Worm (Caenorhabditis elegans) whole organism, L1 larva: ENCODE results near the gene B0563.9.

Source experiments
- Y116A8C.19 ChIP-seq: sonication (generic microtip); optimal IDR thresholded peaks from 2 replicates; lab custom pipeline; 2016; ENCODE audit warnings: missing compliant biosample characterization, missing genetic modification characterization, borderline replicate concordance
- aha-1 ChIP-seq: fragments of 150-350 bp; optimal IDR thresholded peaks from 2 replicates; lab custom pipeline; 2014; ENCODE audit warnings: missing biosample characterization, missing genetic modification characterization
- ceh-63 ChIP-seq: fragments of 200-800 bp; sonication (Bioruptor generic); optimal IDR thresholded peaks from 2 replicates; lab custom pipeline; 2018; ENCODE audit warnings: mild to moderate bottlenecking, missing genetic modification characterization, missing compliant biosample characterization
- ceh-88 ChIP-seq: fragments of 200-800 bp; sonication (Bioruptor generic); IDR thresholded peaks from 2 replicates; pipeline ENCODE4 v1.3.6; 2022; ENCODE audit warnings: missing genetic modification characterization, missing compliant biosample characterization
- ces-1 ChIP-seq: fragments of 150-350 bp; optimal IDR thresholded peaks from 2 replicates; lab custom pipeline; 2014; ENCODE audit warnings: missing biosample characterization, missing genetic modification reagents, missing genetic modification characterization
- efl-1 ChIP-seq, 4 experiments: fragments of 150-350 bp; optimal IDR thresholded peaks in 3 of 4; peaks in 1 of 4; 1 replicate in 1 of 4; 2 replicates in 3 of 4; lab custom pipeline; 2014; ENCODE audit warnings: missing biosample characterization in 2 of 4, missing genetic modification characterization in 2 of 4, missing genetic modification reagents in 2 of 4
- egl-13 ChIP-seq: sonication (generic microtip); optimal IDR thresholded peaks from 2 replicates; lab custom pipeline; 2016; ENCODE audit warnings: missing genotype, missing genetic modification reagents, missing genetic modification characterization, missing compliant biosample characterization
- elt-3 ChIP-seq, 6 experiments: fragments of 150-350 bp in 1 of 6; sonication (generic microtip); optimal IDR thresholded peaks; 2 replicates each; lab custom pipeline; 2017 to 2018; ENCODE audit warnings: missing biosample characterization in 6 of 6, missing genetic modification characterization in 6 of 6, inconsistent platforms in 1 of 6
- ets-5 ChIP-seq: fragments of 200-800 bp; sonication (Bioruptor generic); IDR thresholded peaks from 2 replicates; pipeline ENCODE4 v1.3.6; 2022; ENCODE audit warnings: missing genetic modification characterization, missing compliant biosample characterization
- fkh-4 ChIP-seq: sonication (generic microtip); optimal IDR thresholded peaks from 2 replicates; lab custom pipeline; 2016; ENCODE audit warnings: missing compliant biosample characterization, missing genetic modification characterization, borderline replicate concordance
- grh-1 ChIP-seq: fragments of 200-800 bp; sonication (Bioruptor generic); IDR thresholded peaks from 2 replicates; pipeline ENCODE4 v1.3.6; 2022; ENCODE audit warnings: missing genetic modification reagents, missing genetic modification characterization, missing compliant biosample characterization
- hlh-17 ChIP-seq: fragments of 200-800 bp; sonication (Bioruptor generic); optimal IDR thresholded peaks from 2 replicates; lab custom pipeline; 2018; ENCODE audit warnings: missing genetic modification characterization, mild to moderate bottlenecking, missing compliant biosample characterization, moderate library complexity, borderline replicate concordance
- hpl-2 ChIP-seq: fragments of 150-350 bp; optimal IDR thresholded peaks from 2 replicates; lab custom pipeline; 2014; ENCODE audit warnings: missing biosample characterization, missing genetic modification reagents, missing genetic modification characterization
- irx-1 ChIP-seq: sonication (generic microtip); optimal IDR thresholded peaks from 2 replicates; lab custom pipeline; 2016; ENCODE audit warnings: missing genetic modification characterization, missing compliant biosample characterization
- isw-1 ChIP-seq: fragments of 200-800 bp; sonication (Bioruptor generic); IDR thresholded peaks from 2 replicates; pipeline ENCODE4 v1.3.6; 2022; ENCODE audit warnings: missing genetic modification characterization, missing compliant biosample characterization
- jun-1 ChIP-seq: fragments of 150-350 bp; optimal IDR thresholded peaks from 2 replicates; lab custom pipeline; 2014; ENCODE audit warnings: missing biosample characterization, missing genetic modification reagents, missing genetic modification characterization
- lin-13 ChIP-seq: fragments of 150-350 bp; optimal IDR thresholded peaks from 2 replicates; lab custom pipeline; 2014; ENCODE audit warnings: missing biosample characterization, missing genetic modification reagents, missing genetic modification characterization
- lin-14 ChIP-seq: fragments of 200-800 bp; sonication (Bioruptor generic); optimal IDR thresholded peaks from 2 replicates; lab custom pipeline; 2018; ENCODE audit warnings: mild to moderate bottlenecking, missing genetic modification characterization, moderate library complexity, missing compliant biosample characterization
- lin-15B ChIP-seq: fragments of 150-350 bp; sonication (generic microtip); optimal IDR thresholded peaks from 3 replicates; lab custom pipeline; 2014; ENCODE audit warnings: missing biosample characterization, missing genetic modification characterization
- lin-39 ChIP-seq: fragments of 150-350 bp; optimal IDR thresholded peaks from 2 replicates; lab custom pipeline; 2014; ENCODE audit warnings: missing biosample characterization, missing genetic modification reagents, missing genetic modification characterization
- lir-3 ChIP-seq: sonication (generic microtip); optimal IDR thresholded peaks from 2 replicates; lab custom pipeline; 2016; ENCODE audit warnings: mild to moderate bottlenecking, missing genetic modification characterization, moderate library complexity, missing compliant biosample characterization; ENCODE audit not compliant: poor library complexity
- mab-9 ChIP-seq: fragments of 200-800 bp; sonication (Bioruptor generic); IDR thresholded peaks from 2 replicates; pipeline ENCODE4 v1.3.6; 2022; ENCODE audit warnings: missing genetic modification reagents, missing genetic modification characterization, missing compliant biosample characterization
- mef-2 ChIP-seq: fragments of 150-350 bp; optimal IDR thresholded peaks from 2 replicates; lab custom pipeline; 2014; ENCODE audit warnings: missing biosample characterization, missing genetic modification characterization
- mep-1 ChIP-seq: fragments of 150-350 bp; optimal IDR thresholded peaks from 2 replicates; lab custom pipeline; 2014; ENCODE audit warnings: missing biosample characterization, missing genetic modification characterization
- nhr-19 ChIP-seq: fragments of 200-800 bp; sonication (Bioruptor generic); conservative IDR thresholded peaks from 2 replicates; pipeline ENCODE4 v1.3.6; 2022; ENCODE audit warnings: missing genetic modification characterization, missing compliant biosample characterization
- nhr-237 ChIP-seq: fragments of 150-350 bp; optimal IDR thresholded peaks from 2 replicates; lab custom pipeline; 2014; ENCODE audit warnings: missing biosample characterization, missing genetic modification characterization
- nhr-28 ChIP-seq: fragments of 150-350 bp; optimal IDR thresholded peaks from 2 replicates; lab custom pipeline; 2014; ENCODE audit warnings: missing biosample characterization, missing genetic modification characterization
- nhr-76 ChIP-seq: sonication (generic microtip); optimal IDR thresholded peaks from 2 replicates; lab custom pipeline; 2017; ENCODE audit warnings: missing biosample characterization, missing genetic modification characterization
- nhr-77 ChIP-seq: fragments of 150-350 bp; optimal IDR thresholded peaks from 2 replicates; lab custom pipeline; 2014; ENCODE audit warnings: missing biosample characterization, missing genetic modification characterization
- nhr-85 ChIP-seq: sonication (generic microtip); peaks from one replicate; lab custom pipeline; 2016; ENCODE audit warnings: missing genetic modification characterization, inconsistent platforms, missing compliant biosample characterization
- pag-3 ChIP-seq: sonication (generic microtip); optimal IDR thresholded peaks from 2 replicates; lab custom pipeline; 2017; ENCODE audit warnings: missing genetic modification characterization, mild to moderate bottlenecking, missing compliant biosample characterization, antibody characterized with exemption, borderline replicate concordance; ENCODE audit not compliant: insufficient read depth
- pqm-1 ChIP-seq: sonication (generic microtip); optimal IDR thresholded peaks from 3 replicates; lab custom pipeline; 2017; ENCODE audit warnings: missing biosample characterization, missing genetic modification characterization
- rnt-1 ChIP-seq: sonication (generic microtip); optimal IDR thresholded peaks from 2 replicates; lab custom pipeline; 2016; ENCODE audit warnings: mild to moderate bottlenecking, missing genetic modification characterization, moderate library complexity, missing compliant biosample characterization
- skn-1 ChIP-seq: fragments of 150-350 bp; optimal IDR thresholded peaks from 2 replicates; lab custom pipeline; 2014; ENCODE audit warnings: missing biosample characterization, missing genetic modification characterization
- snu-23 ChIP-seq: sonication (generic microtip); optimal IDR thresholded peaks from 2 replicates; lab custom pipeline; 2016; ENCODE audit warnings: missing genetic modification characterization, missing compliant biosample characterization
- sox-4 ChIP-seq: sonication (generic microtip); optimal IDR thresholded peaks from 2 replicates; lab custom pipeline; 2016; ENCODE audit warnings: missing genetic modification characterization, missing compliant biosample characterization
- sptf-1 ChIP-seq: fragments of 150-350 bp; optimal IDR thresholded peaks from 2 replicates; lab custom pipeline; 2014; ENCODE audit warnings: missing biosample characterization, missing genetic modification characterization
- swsn-7 ChIP-seq: sonication (generic microtip); optimal IDR thresholded peaks from 2 replicates; lab custom pipeline; 2016; ENCODE audit warnings: missing genetic modification characterization, missing compliant biosample characterization
- unc-30 ChIP-seq: sonication (generic microtip); optimal IDR thresholded peaks from 2 replicates; lab custom pipeline; 2017; ENCODE audit warnings: missing biosample characterization, missing genetic modification characterization
- unc-98 ChIP-seq: fragments of 200-800 bp; sonication (Bioruptor generic); IDR thresholded peaks from 2 replicates; pipeline ENCODE4 v1.3.6; 2022; ENCODE audit warnings: missing genetic modification characterization, missing compliant biosample characterization
- zag-1 ChIP-seq: fragments of 150-350 bp; optimal IDR thresholded peaks from 2 replicates; lab custom pipeline; 2014; ENCODE audit warnings: missing biosample characterization, missing genetic modification characterization
- zip-4 ChIP-seq: fragments of 200-800 bp; sonication (Bioruptor generic); optimal IDR thresholded peaks from 2 replicates; lab custom pipeline; 2018; ENCODE audit warnings: mild to moderate bottlenecking, missing genetic modification characterization, moderate library complexity, missing compliant biosample characterization
- ztf-11 ChIP-seq, 2 experiments: sonication (generic microtip); optimal IDR thresholded peaks; 2 replicates each; lab custom pipeline; 2016 to 2017; ENCODE audit warnings: missing genetic modification characterization in 2 of 2, missing biosample characterization in 1 of 2, missing compliant biosample characterization in 1 of 2
- ztf-4 ChIP-seq: fragments of 150-350 bp; optimal IDR thresholded peaks from 2 replicates; lab custom pipeline; 2014; ENCODE audit warnings: missing biosample characterization, missing genetic modification characterization

The B0563.9 gene

DNA sequence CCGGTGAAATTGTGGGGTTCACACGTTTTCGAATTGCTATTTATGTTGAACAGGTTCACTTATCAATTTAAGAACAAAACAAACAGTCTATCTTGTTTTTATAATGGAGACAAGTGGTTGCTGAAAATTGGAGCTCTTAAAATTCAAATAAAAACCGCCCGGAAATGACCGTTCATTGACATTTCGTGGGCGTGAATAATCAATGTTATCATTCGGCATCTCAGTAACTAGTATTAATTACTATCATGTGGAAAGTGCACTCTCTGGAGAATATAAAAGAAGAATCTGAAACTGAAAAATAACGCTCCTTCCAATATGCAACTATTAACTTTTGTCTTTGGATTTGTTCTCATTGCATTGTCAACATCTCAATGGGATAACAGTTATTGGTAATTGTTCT is at the start of gene B0563.9:
Gene B0563.9 (plus strand): TSS at position 301 of the 400 bp plus-strand sequence.
- TF ChIP-seq irx-1 (no peak), nhr-237 (tag; lab: Kevin White, UChicago) (no peak), sox-4 (no peak), grh-1 (GFP tag; lab: Robert Waterston, UW) (no peak), aha-1 (tag; lab: Kevin White, UChicago) (no peak), ets-5 (GFP tag; lab: Robert Waterston, UW) (no peak), snu-23 (GFP tag; lab: Kevin White, UChicago) (no peak), Y116A8C.19 (no peak), efl-1 (optimal IDR thresholded peaks at IDR 0.05; lab: Kevin White, UChicago) (no peak), efl-1 (GFP tag; optimal IDR thresholded peaks at IDR 0.05 in 1 of 2; lab: Kevin White, UChicago) (no peak), pqm-1 (tag; lab: Kevin White, UChicago) (no peak), nhr-85 (tag; lab: Kevin White, UChicago) (no peak), hpl-2 (GFP tag; lab: Kevin White, UChicago) (no peak), isw-1 (GFP tag; lab: Robert Waterston, UW) (no peak)

DNA sequence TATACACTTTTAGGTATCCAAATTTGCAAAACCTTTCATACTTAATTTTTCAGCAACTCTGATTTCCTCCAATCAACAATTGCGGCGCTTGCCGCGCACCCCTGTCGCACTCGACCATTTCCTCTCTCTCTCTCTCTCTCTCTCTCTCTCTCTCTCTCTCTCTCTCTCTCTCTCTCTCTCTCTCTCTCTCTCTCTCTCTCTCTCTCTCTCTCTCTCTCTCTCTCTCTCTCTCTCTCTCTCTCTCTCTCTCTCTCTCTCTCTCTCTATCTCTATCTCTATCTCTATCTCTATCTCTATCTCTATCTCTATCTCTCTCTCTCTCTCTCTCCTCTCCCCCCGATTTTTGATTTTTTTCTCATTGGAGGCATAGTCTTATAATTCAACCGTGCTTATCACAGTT is 49.6 kb upstream of the B0563.9 start:
- TF ChIP-seq efl-1 (optimal IDR thresholded peaks at IDR 0.05; lab: Kevin White, UChicago) (peak; percentile 32 to 46), efl-1 (GFP tag; optimal IDR thresholded peaks at IDR 0.05 in 1 of 2; lab: Kevin White, UChicago) (peak in 1 of 2 experiments; percentile 92), nhr-85 (tag; lab: Kevin White, UChicago) (peak; percentile 84), nhr-19 (peak; percentile 23; the same call in 1 of the 2 replicates), lin-14 (GFP tag; lab: Kevin White, UChicago) (peak; percentile 13)

DNA sequence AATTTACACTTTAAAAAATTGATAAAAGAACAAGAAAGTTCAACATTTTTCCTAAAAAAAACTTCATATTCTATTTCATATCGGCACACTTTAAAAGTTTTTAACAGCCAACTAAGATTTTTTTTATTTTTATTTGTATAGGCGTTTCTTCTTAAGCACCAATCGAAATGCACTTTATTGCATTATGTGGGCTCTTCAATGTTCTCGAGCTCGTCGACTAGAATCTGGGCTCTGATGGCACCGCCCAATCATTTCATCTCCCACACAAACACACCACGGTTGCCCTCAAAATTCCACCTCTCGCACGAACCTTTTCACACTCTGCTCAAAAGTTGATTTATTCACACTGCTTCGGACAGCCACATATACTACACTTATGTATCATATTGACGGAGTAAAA is 30.9 kb upstream of the B0563.9 start, which contains the start of gene B0563.6:
Gene B0563.6 (plus strand): TSS at position 301 of the 400 bp plus-strand sequence.
- TF ChIP-seq mab-9 (no peak), fkh-4 (no peak), unc-30 (no peak), pqm-1 (tag; lab: Kevin White, UChicago) (no peak), hlh-17 (GFP tag; lab: Kevin White, UChicago) (no peak), swsn-7 (tag; lab: Kevin White, UChicago) (no peak), irx-1 (no peak), nhr-19 (no peak), lin-15B (tag; lab: Kevin White, UChicago) (no peak), aha-1 (tag; lab: Kevin White, UChicago) (no peak), jun-1 (tag; lab: Kevin White, UChicago) (no peak), lin-39 (tag; lab: Kevin White, UChicago) (no peak), mef-2 (tag; lab: Kevin White, UChicago) (no peak), zip-4 (GFP tag; lab: Kevin White, UChicago) (no peak), ceh-63 (GFP tag; lab: Kevin White, UChicago) (no peak), ets-5 (GFP tag; lab: Robert Waterston, UW) (no peak)

DNA sequence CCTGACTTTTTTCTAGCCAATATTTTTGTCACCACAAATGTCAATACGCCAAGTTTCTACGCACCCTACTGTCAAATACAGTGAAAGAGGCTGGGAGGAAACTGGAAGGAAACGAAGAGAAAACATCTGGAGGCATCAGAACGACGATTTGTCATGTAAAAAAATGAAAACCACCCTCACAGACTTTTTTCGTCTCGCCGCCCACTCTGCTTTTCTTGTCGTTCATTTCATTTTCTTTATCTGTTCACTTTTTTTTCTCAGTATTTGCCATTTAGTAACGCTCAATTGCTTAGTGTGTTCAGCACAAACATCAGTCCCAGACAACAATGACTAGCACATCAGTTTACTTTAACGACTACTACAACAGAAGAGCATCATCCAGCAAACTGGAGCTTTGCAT is 22.5 kb upstream of the B0563.9 start, which contains the start of gene B0563.5:
Gene B0563.5 (plus strand): TSS at position 301 of the 400 bp plus-strand sequence.
- TF ChIP-seq pag-3, result no peak
- no peak for TF ChIP-seq zip-4 (GFP tag; lab: Kevin White, UChicago)
- no peak for TF ChIP-seq skn-1 (tag; lab: Kevin White, UChicago)
- no peak for TF ChIP-seq ztf-11 (tag; optimal IDR thresholded peaks at IDR 0.05; lab: Kevin White, UChicago)
- TF ChIP-seq unc-98 (GFP tag; lab: Robert Waterston, UW), result no peak
- TF ChIP-seq mab-9, result no peak

DNA sequence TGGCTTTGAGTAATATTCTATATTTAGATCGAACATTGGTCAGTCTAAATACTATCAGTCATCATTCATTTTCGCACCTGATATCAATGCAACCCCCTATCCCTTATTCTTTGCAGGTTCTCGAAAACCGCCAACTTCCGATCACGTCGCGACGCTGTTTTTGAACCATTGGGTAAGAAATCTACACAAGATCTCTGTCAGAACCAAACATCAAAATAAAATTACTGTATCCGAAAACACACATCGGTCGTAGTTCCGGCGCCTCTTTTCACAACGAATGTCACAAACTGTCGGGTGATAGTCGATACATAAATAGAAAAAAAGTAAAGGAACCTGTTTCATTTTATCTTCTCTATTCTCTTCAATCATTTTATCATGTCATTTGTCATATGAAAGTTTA is 21.4 kb upstream of the B0563.9 start:
- no peak for TF ChIP-seq irx-1
- TF ChIP-seq mef-2 (tag; lab: Kevin White, UChicago), result no peak
- TF ChIP-seq nhr-76 (tag; lab: Kevin White, UChicago), result no peak
- no peak for TF ChIP-seq ceh-88 (GFP tag; lab: Robert Waterston, UW)
- TF ChIP-seq nhr-28 (tag; lab: Kevin White, UChicago), result no peak
- TF ChIP-seq egl-13 (tag; lab: Kevin White, UChicago), result no peak
- TF ChIP-seq ces-1 (GFP tag; lab: Kevin White, UChicago), result no peak
- no peak for TF ChIP-seq zag-1
- TF ChIP-seq rnt-1 (tag; lab: Kevin White, UChicago), result no peak
- TF ChIP-seq lir-3, result no peak
- no peak for TF ChIP-seq zip-4 (GFP tag; lab: Kevin White, UChicago)
- peak; percentile 59 for TF ChIP-seq grh-1 (GFP tag; lab: Robert Waterston, UW)
- TF ChIP-seq aha-1 (tag; lab: Kevin White, UChicago), result no peak
- no peak for TF ChIP-seq skn-1 (tag; lab: Kevin White, UChicago)
- TF ChIP-seq lin-13 (GFP tag; lab: Kevin White, UChicago), result no peak
- no peak for TF ChIP-seq sptf-1 (tag; lab: Kevin White, UChicago)
- TF ChIP-seq elt-3 (tag; optimal IDR thresholded peaks at IDR 0.05; lab: Kevin White, UChicago), result peak in 4 of 6 experiments; percentile 60 to 93 (median 76)
- TF ChIP-seq swsn-7 (tag; lab: Kevin White, UChicago), result no peak
- TF ChIP-seq ztf-4 (tag; lab: Kevin White, UChicago), result no peak
- TF ChIP-seq mep-1, result no peak
- no peak for TF ChIP-seq nhr-77 (tag; lab: Kevin White, UChicago)
